Fruit fly (Drosophila melanogaster) whole organism: Measurements from ENCODE around the gene qtc.

Source experiments
- CG8478 ChIP-seq: fragments of >200 bp; optimal IDR thresholded peaks from 2 replicates; lab custom pipeline; 2018; ENCODE audit warnings: inconsistent platforms
- psq ChIP-seq: fragments of >200 bp; optimal IDR thresholded peaks from 2 replicates; lab custom pipeline; 2017

DNA sequence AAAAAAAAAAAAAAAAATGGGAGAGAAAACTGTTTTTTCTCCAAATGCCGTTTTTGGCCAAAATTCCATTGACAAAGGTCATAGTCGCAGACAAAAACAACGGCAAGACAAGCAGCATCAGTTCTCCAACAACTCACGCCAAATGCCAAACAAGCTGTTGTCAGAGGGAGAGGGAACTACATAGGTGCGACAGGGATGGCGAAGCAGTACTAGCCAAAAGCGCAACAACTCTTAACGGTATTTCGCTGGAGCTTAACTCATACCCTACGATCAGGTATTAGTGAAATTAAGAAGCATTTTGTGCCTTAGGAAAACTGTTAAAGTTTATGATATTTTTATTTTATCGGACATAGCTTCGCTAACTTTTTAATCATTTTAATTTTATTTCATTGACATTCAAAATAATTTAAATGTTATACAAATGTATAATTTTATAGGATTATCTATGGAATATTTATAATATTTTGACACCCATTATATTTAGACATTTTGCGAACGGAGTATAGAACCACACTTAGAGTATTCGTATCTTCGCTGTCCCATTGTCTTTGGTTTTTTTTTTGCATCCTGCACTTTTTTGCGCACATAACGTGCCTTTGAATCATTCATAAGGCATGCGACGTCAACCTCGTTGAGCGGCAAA is 19.7 kb downstream of the qtc start:
- TF ChIP-seq CG8478 (lab: Kevin White, UChicago) (no peak), psq (no peak)
